Worm (Caenorhabditis elegans): ENCODE results near the gene Y105C5B.3.

DNA sequence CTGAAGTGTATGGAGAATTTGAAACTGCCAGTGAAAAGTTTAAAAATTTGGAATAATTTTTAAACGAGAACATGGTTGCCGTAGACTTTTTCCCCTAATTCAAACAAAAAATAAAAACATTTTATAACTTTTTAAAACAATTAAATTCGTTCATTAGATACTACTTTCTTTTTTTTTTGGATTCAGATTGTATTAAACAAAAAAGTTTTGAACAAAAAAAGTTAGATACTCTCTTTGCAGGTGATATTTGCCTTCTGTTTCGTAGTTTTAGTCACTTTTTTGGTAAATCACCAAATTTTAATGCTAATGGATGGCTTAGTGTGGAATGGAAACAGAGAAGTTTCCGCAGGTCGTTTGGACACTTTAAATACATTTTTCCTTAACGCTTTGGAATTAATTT, 13.7 kb upstream of the Y105C5B.3 start, which contains the start of gene Y105C5B.1:
- no peak for TF ChIP-seq duxl-1 (tag; optimal IDR thresholded peaks at IDR 0.05; ENCODE audit: poor library complexity)
- no peak for TF ChIP-seq mxl-2 (GFP tag; conservative IDR thresholded peaks at IDR 0.05)
- TF ChIP-seq snpc-4 (tag; optimal IDR thresholded peaks at IDR 0.05) = no peak

All from whole organism, L4 larva.